Worm (Caenorhabditis elegans) whole organism, young adult: ENCODE data around the gene F25B4.7.

Experiments used
- B0035.1 ChIP-seq: sonication (generic microtip); optimal IDR thresholded peaks from 2 replicates; lab custom pipeline; 2016; ENCODE audit warnings: missing genetic modification characterization, mild to moderate bottlenecking, missing compliant biosample characterization, missing genotype, missing genetic modification reagents
- B0336.3 ChIP-seq: fragments of 200-800 bp; sonication (Bioruptor generic); IDR thresholded peaks from 2 replicates; pipeline ENCODE4 v1.3.6; 2022; ENCODE audit warnings: missing genetic modification characterization, missing compliant biosample characterization
- F22D6.2 ChIP-seq: sonication (generic microtip); optimal IDR thresholded peaks from 2 replicates; lab custom pipeline; 2016; ENCODE audit warnings: mild to moderate bottlenecking, missing genetic modification characterization, missing compliant biosample characterization
- F37B4.10 ChIP-seq: fragments of 200-800 bp; sonication (Bioruptor generic); IDR thresholded peaks from 2 replicates; pipeline ENCODE4 v1.3.6; 2022; ENCODE audit warnings: missing genetic modification characterization, missing compliant biosample characterization
- F55B11.4 ChIP-seq: sonication (generic microtip); optimal IDR thresholded peaks from 2 replicates; lab custom pipeline; 2016; ENCODE audit warnings: missing compliant biosample characterization, missing genetic modification characterization, borderline replicate concordance; ENCODE audit not compliant: insufficient read depth
- F57C9.4 ChIP-seq: sonication (generic microtip); optimal IDR thresholded peaks from 2 replicates; lab custom pipeline; 2017; ENCODE audit warnings: mild to moderate bottlenecking, missing genetic modification characterization, missing compliant biosample characterization
- K12H6.12 ChIP-seq: fragments of 200-800 bp; sonication (Bioruptor generic); optimal IDR thresholded peaks from 2 replicates; lab custom pipeline; 2018; ENCODE audit warnings: mild to moderate bottlenecking, missing genetic modification characterization, missing compliant biosample characterization
- Y53F4B.3 ChIP-seq: fragments of 200-800 bp; sonication (Bioruptor generic); IDR thresholded peaks from 2 replicates; pipeline ENCODE4 v1.3.6; 2022; ENCODE audit warnings: missing genetic modification reagents, missing genetic modification characterization, missing compliant biosample characterization
- Y56A3A.18 ChIP-seq: fragments of 200-800 bp; sonication (Bioruptor generic); IDR thresholded peaks from 2 replicates; pipeline ENCODE4 v1.3.6; 2022; ENCODE audit warnings: missing genetic modification reagents, missing genetic modification characterization, missing compliant biosample characterization
- Y79H2A.3 ChIP-seq: fragments of 200-800 bp; sonication (Bioruptor generic); conservative IDR thresholded peaks from 2 replicates; pipeline ENCODE4 v1.3.6; 2022; ENCODE audit warnings: missing genetic modification reagents, missing genetic modification characterization, missing compliant biosample characterization
- Y95B8A.8 ChIP-seq: fragments of 200-800 bp; sonication (Bioruptor generic); IDR thresholded peaks from 2 replicates; pipeline ENCODE4 v1.3.6; 2022; ENCODE audit warnings: missing genetic modification reagents, missing genetic modification characterization, missing compliant biosample characterization
- ama-1 ChIP-seq, 3 experiments: fragments of 150-350 bp in 1 of 3; sonication (generic microtip) in 2 of 3; optimal IDR thresholded peaks; 2 replicates each; lab custom pipeline; 2014 to 2018; ENCODE audit warnings: missing biosample characterization in 2 of 3, missing genetic modification characterization in 2 of 3, missing genetic modification reagents in 2 of 3
- attf-3 ChIP-seq: fragments of 200-800 bp; sonication (Bioruptor generic); conservative IDR thresholded peaks from 2 replicates; pipeline ENCODE4 v1.3.6; 2022; ENCODE audit warnings: missing genetic modification reagents, missing genetic modification characterization, missing compliant biosample characterization
- ccch-3 ChIP-seq: fragments of 200-800 bp; sonication (Bioruptor generic); optimal IDR thresholded peaks from 2 replicates; lab custom pipeline; 2018; ENCODE audit warnings: mild to moderate bottlenecking, missing genetic modification characterization, missing compliant biosample characterization
- cebp-1 ChIP-seq, 2 experiments: fragments of 200-800 bp in 1 of 2; sonication (Bioruptor generic) in 1 of 2; sonication (generic microtip) in 1 of 2; IDR thresholded peaks in 1 of 2; optimal IDR thresholded peaks in 1 of 2; 2 replicates each; pipeline versions ENCODE4 v1.3.6 to Lab custom; 2017 to 2022; ENCODE audit warnings: missing compliant biosample characterization in 2 of 2, missing genetic modification characterization in 2 of 2, mild to moderate bottlenecking in 1 of 2, missing genetic modification reagents in 1 of 2, moderate library complexity in 1 of 2
- ceh-100 ChIP-seq: fragments of 200-800 bp; sonication (Bioruptor generic); IDR thresholded peaks from 2 replicates; pipeline ENCODE4 v1.3.6; 2022; ENCODE audit warnings: missing genetic modification reagents, missing genetic modification characterization, missing compliant biosample characterization
- ceh-79 ChIP-seq: sonication (generic microtip); optimal IDR thresholded peaks from 2 replicates; lab custom pipeline; 2017; ENCODE audit warnings: mild to moderate bottlenecking, missing genetic modification characterization, missing compliant biosample characterization
- dpl-1 ChIP-seq: fragments of 150-350 bp; optimal IDR thresholded peaks from 2 replicates; lab custom pipeline; 2014; ENCODE audit warnings: missing biosample characterization, missing genetic modification reagents, missing genetic modification characterization
- efl-1 ChIP-seq: fragments of 150-350 bp; optimal IDR thresholded peaks from 2 replicates; lab custom pipeline; 2014; ENCODE audit warnings: missing biosample characterization, missing genetic modification reagents, missing genetic modification characterization
- egl-44 ChIP-seq: fragments of 200-800 bp; sonication (Bioruptor generic); IDR thresholded peaks from 2 replicates; pipeline ENCODE4 v1.3.6; 2022; ENCODE audit warnings: missing genetic modification reagents, missing genetic modification characterization, missing compliant biosample characterization
- egrh-3 ChIP-seq: fragments of 200-800 bp; sonication (Bioruptor generic); IDR thresholded peaks from 2 replicates; pipeline ENCODE4 v1.3.6; 2022; ENCODE audit warnings: missing genetic modification reagents, missing genetic modification characterization, missing compliant biosample characterization
- ets-4 ChIP-seq: fragments of 200-800 bp; sonication (Bioruptor generic); optimal IDR thresholded peaks from 2 replicates; lab custom pipeline; 2018; ENCODE audit warnings: mild to moderate bottlenecking, missing genetic modification characterization, missing compliant biosample characterization
- him-1 ChIP-seq: sonication (generic microtip); optimal IDR thresholded peaks from 2 replicates; lab custom pipeline; 2016; ENCODE audit warnings: missing genotype, missing genetic modification reagents, missing genetic modification characterization, missing compliant biosample characterization
- hlh-12 ChIP-seq: sonication (generic microtip); optimal IDR thresholded peaks from 2 replicates; lab custom pipeline; 2016; ENCODE audit warnings: missing genetic modification characterization, missing compliant biosample characterization
- hmg-1.2 ChIP-seq: fragments of 200-800 bp; sonication (Bioruptor generic); IDR thresholded peaks from 2 replicates; pipeline ENCODE4 v1.3.6; 2022; ENCODE audit warnings: missing genetic modification reagents, missing genetic modification characterization, missing compliant biosample characterization
- hsf-1 ChIP-seq: fragments of 200-800 bp; sonication (Bioruptor generic); IDR thresholded peaks from 2 replicates; pipeline ENCODE4 v1.3.6; 2022; ENCODE audit warnings: missing genetic modification reagents, missing genetic modification characterization, missing compliant biosample characterization
- lin-40 ChIP-seq: sonication (generic microtip); optimal IDR thresholded peaks from 2 replicates; lab custom pipeline; 2016; ENCODE audit warnings: missing genetic modification characterization, mild to moderate bottlenecking, missing compliant biosample characterization, missing genotype, missing genetic modification reagents
- madf-10 ChIP-seq: sonication (generic microtip); optimal IDR thresholded peaks from 2 replicates; lab custom pipeline; 2016; ENCODE audit warnings: mild to moderate bottlenecking, missing genetic modification characterization, missing compliant biosample characterization
- madf-6 ChIP-seq: fragments of 200-800 bp; sonication (Bioruptor generic); IDR thresholded peaks from 2 replicates; pipeline ENCODE4 v1.3.6; 2022; ENCODE audit warnings: missing genetic modification reagents, missing genetic modification characterization, missing compliant biosample characterization
- madf-8 ChIP-seq: fragments of 200-800 bp; sonication (Bioruptor generic); conservative IDR thresholded peaks from 2 replicates; pipeline ENCODE4 v1.3.6; 2022; ENCODE audit warnings: missing genetic modification reagents, missing genetic modification characterization, missing compliant biosample characterization
- mxl-1 ChIP-seq: sonication (generic microtip); optimal IDR thresholded peaks from 2 replicates; lab custom pipeline; 2016; ENCODE audit warnings: missing genetic modification characterization, missing compliant biosample characterization
- nfya-2 ChIP-seq: fragments of 200-800 bp; sonication (Bioruptor generic); IDR thresholded peaks from 2 replicates; pipeline ENCODE4 v1.3.6; 2022; ENCODE audit warnings: missing genetic modification reagents, missing genetic modification characterization, missing compliant biosample characterization
- nhr-120 ChIP-seq: fragments of 200-800 bp; sonication (Bioruptor generic); IDR thresholded peaks from 2 replicates; pipeline ENCODE4 v1.3.6; 2022; ENCODE audit warnings: missing genetic modification characterization, missing compliant biosample characterization
- nhr-80 ChIP-seq: sonication (generic microtip); optimal IDR thresholded peaks from 2 replicates; lab custom pipeline; 2016; ENCODE audit warnings: missing genetic modification characterization, missing compliant biosample characterization
- pha-4 ChIP-seq: fragments of 150-350 bp; sonication (generic microtip); optimal IDR thresholded peaks from 2 replicates; lab custom pipeline; 2014; ENCODE audit warnings: missing biosample characterization, missing genetic modification reagents, missing genetic modification characterization
- rcor-1 ChIP-seq: fragments of 200-800 bp; sonication (Bioruptor generic); IDR thresholded peaks from 2 replicates; pipeline ENCODE4 v1.3.6; 2022; ENCODE audit warnings: missing genetic modification reagents, missing genetic modification characterization, missing compliant biosample characterization
- rpc-1 ChIP-seq, 2 experiments: fragments of 150-350 bp in 1 of 2; sonication (generic microtip) in 1 of 2; optimal IDR thresholded peaks; 2 replicates each; lab custom pipeline; 2014 to 2018; ENCODE audit warnings: missing biosample characterization in 1 of 2, missing genetic modification characterization in 1 of 2, missing genetic modification reagents in 1 of 2, missing genotype in 1 of 2
- sea-2 ChIP-seq: fragments of 200-800 bp; sonication (Bioruptor generic); IDR thresholded peaks from 2 replicates; pipeline ENCODE4 v1.3.6; 2022; ENCODE audit warnings: missing genetic modification characterization, missing compliant biosample characterization
- snpc-4 ChIP-seq, 5 experiments: fragments of 150-350 bp in 1 of 5; sonication (generic microtip) in 4 of 5; optimal IDR thresholded peaks; 2 replicates each; lab custom pipeline; 2014 to 2018; ENCODE audit warnings: missing genetic modification characterization in 5 of 5, missing biosample characterization in 3 of 5, antibody characterized with exemption in 2 of 5, mild to moderate bottlenecking in 2 of 5, missing compliant biosample characterization in 2 of 5, missing genotype in 2 of 5, moderate library complexity in 2 of 5, missing genetic modification reagents in 1 of 5
- somi-1 ChIP-seq: fragments of 200-800 bp; sonication (Bioruptor generic); optimal IDR thresholded peaks from 2 replicates; lab custom pipeline; 2018; ENCODE audit warnings: mild to moderate bottlenecking, missing genetic modification characterization, missing compliant biosample characterization
- tbp1 ChIP-seq: fragments of 200-800 bp; sonication (Bioruptor generic); optimal IDR thresholded peaks from 2 replicates; lab custom pipeline; 2018; ENCODE audit warnings: mild to moderate bottlenecking, missing genetic modification characterization, missing compliant biosample characterization
- tlf-1 ChIP-seq: fragments of 200-800 bp; sonication (Bioruptor generic); optimal IDR thresholded peaks from 2 replicates; lab custom pipeline; 2018; ENCODE audit warnings: mild to moderate bottlenecking, missing genetic modification characterization, missing compliant biosample characterization
- xnd-1 ChIP-seq: sonication (generic microtip); optimal IDR thresholded peaks from 2 replicates; lab custom pipeline; 2016; ENCODE audit warnings: missing genotype, missing genetic modification reagents, missing genetic modification characterization, missing compliant biosample characterization

Gene F25B4.7

ce11 chrV:5676011-5676410 is 11.0 kb downstream of the F25B4.7 start, which contains the start of gene pqn-13:
TSS of gene pqn-13 (minus strand) at chrV:5676111.
- TF ChIP-seq nhr-120 (GFP tag; lab: Robert Waterston, UW) (no peak), ets-4 (GFP tag; lab: Kevin White, UChicago) (no peak), K12H6.12 (tag; lab: Kevin White, UChicago) (no peak), F22D6.2 (tag; lab: Kevin White, UChicago) (no peak), F57C9.4 (tag; lab: Kevin White, UChicago) (no peak), B0336.3 (no peak), F55B11.4 (tag; lab: Kevin White, UChicago) (no peak), tlf-1 (GFP tag; lab: Kevin White, UChicago) (no peak), sea-2 (GFP tag; lab: Robert Waterston, UW) (no peak), ccch-3 (GFP tag; lab: Kevin White, UChicago) (no peak), cebp-1 (GFP tag; IDR thresholded peaks at IDR 0.05; lab: Robert Waterston, UW) (no peak), cebp-1 (tag; optimal IDR thresholded peaks at IDR 0.05; lab: Kevin White, UChicago) (no peak)

ce11 chrV:5672270-5672669 is 14.8 kb downstream of the F25B4.7 start:
- TF ChIP-seq mxl-1 (no peak), hmg-1.2 (GFP tag; lab: Robert Waterston, UW) (no peak), rpc-1 (optimal IDR thresholded peaks at IDR 0.05; lab: Kevin White, UChicago) (no peak), rpc-1 (tag; optimal IDR thresholded peaks at IDR 0.05; lab: Kevin White, UChicago) (no peak), F37B4.10 (no peak), Y95B8A.8 (GFP tag; lab: Robert Waterston, UW) (no peak)

ce11 chrV:5668968-5669367 is 18.1 kb downstream of the F25B4.7 start:
- TF ChIP-seq sea-2 (GFP tag; lab: Robert Waterston, UW) (no peak), Y79H2A.3 (no peak), snpc-4 (GFP tag; optimal IDR thresholded peaks at IDR 0.05; lab: Kevin White, UChicago) (no peak), snpc-4 (tag; optimal IDR thresholded peaks at IDR 0.05; lab: Kevin White, UChicago) (no peak)

- TF ChIP-seq ceh-79 (tag; lab: Kevin White, UChicago) (peak; percentile 56), Y56A3A.18 (GFP tag; lab: Robert Waterston, UW) (peak; percentile 60; the same call in 1 of the 2 replicates), Y53F4B.3 (GFP tag; lab: Robert Waterston, UW) (peak; percentile 24; the same call in 1 of the 2 replicates), egrh-3 (GFP tag; lab: Robert Waterston, UW) (no peak), madf-6 (GFP tag; lab: Robert Waterston, UW) (peak; percentile 81), ama-1 (optimal IDR thresholded peaks at IDR 0.05; lab: Kevin White, UChicago) (no peak), ama-1 (GFP tag; optimal IDR thresholded peaks at IDR 0.05; lab: Kevin White, UChicago) (peak; percentile 29 to 73), nfya-2 (GFP tag; lab: Robert Waterston, UW) (peak; percentile 87; the same call in 1 of the 2 replicates), ceh-100 (GFP tag; lab: Robert Waterston, UW) (peak; percentile 58), nhr-80 (tag; lab: Kevin White, UChicago) (no peak), him-1 (peak; percentile 79), tbp1 (peak; percentile 91), somi-1 (GFP tag; lab: Kevin White, UChicago) (no peak), efl-1 (GFP tag; lab: Kevin White, UChicago) (peak; percentile 13), attf-3 (GFP tag; lab: Robert Waterston, UW) (no peak), madf-8 (GFP tag; lab: Robert Waterston, UW) (no peak; the same call in 1 of the 2 replicates), rcor-1 (GFP tag; lab: Robert Waterston, UW) (peak; percentile 81), egl-44 (peak; percentile 84; the same call in 1 of the 2 replicates), pha-4 (tag; lab: Kevin White, UChicago) (no peak), hlh-12 (tag; lab: Kevin White, UChicago) (no peak), dpl-1 (no peak), hsf-1 (peak; percentile 58; the same call in 1 of the 2 replicates), B0035.1 (tag; lab: Kevin White, UChicago) (peak; percentile 57), F22D6.2 (tag; lab: Kevin White, UChicago) (no peak), madf-10 (tag; lab: Kevin White, UChicago) (peak; percentile 38), K12H6.12 (tag; lab: Kevin White, UChicago) (peak; percentile 3), lin-40 (tag; lab: Kevin White, UChicago) (no peak), xnd-1 (tag; lab: Kevin White, UChicago) (peak; percentile 52)
Observed at ce11 chrV:5667337-5667736, 19.7 kb downstream of the F25B4.7 start.
